Worm (Caenorhabditis elegans) whole organism, mixed stage, embryonic: Measurements from ENCODE around the gene pfn-3.

Experiments used
- blmp-1 ChIP-seq: fragments of 150-350 bp; optimal IDR thresholded peaks from 2 replicates; lab custom pipeline; 2014; ENCODE audit warnings: missing biosample characterization, missing genetic modification characterization
- ceh-43 ChIP-seq: fragments of 200-800 bp; sonication (Bioruptor generic); optimal IDR thresholded peaks from 2 replicates; lab custom pipeline; 2018; ENCODE audit warnings: mild to moderate bottlenecking, missing genetic modification characterization, moderate library complexity, missing compliant biosample characterization
- ceh-83 ChIP-seq: fragments of 200-800 bp; sonication (Bioruptor generic); optimal IDR thresholded peaks from 2 replicates; lab custom pipeline; 2018; ENCODE audit warnings: mild to moderate bottlenecking, missing genetic modification characterization, missing compliant biosample characterization
- drap-1 ChIP-seq: fragments of 200-800 bp; sonication (Bioruptor generic); optimal IDR thresholded peaks from 3 replicates; lab custom pipeline; 2018; ENCODE audit warnings: mild to moderate bottlenecking, missing genetic modification characterization, missing compliant biosample characterization
- elt-1 ChIP-seq: sonication (generic microtip); optimal IDR thresholded peaks from 2 replicates; lab custom pipeline; 2017; ENCODE audit warnings: missing genetic modification characterization, mild to moderate bottlenecking, missing compliant biosample characterization, antibody characterized with exemption, moderate library complexity, borderline replicate concordance; ENCODE audit not compliant: insufficient read depth
- elt-3 ChIP-seq: fragments of 150-350 bp; optimal IDR thresholded peaks from 2 replicates; lab custom pipeline; 2014; ENCODE audit warnings: missing biosample characterization, missing genetic modification characterization
- flh-1 ChIP-seq: fragments of 200-800 bp; sonication (Bioruptor generic); optimal IDR thresholded peaks from 2 replicates; lab custom pipeline; 2018; ENCODE audit warnings: mild to moderate bottlenecking, missing genetic modification characterization, moderate library complexity, missing compliant biosample characterization
- lin-13 ChIP-seq: fragments of 150-350 bp; optimal IDR thresholded peaks from 2 replicates; lab custom pipeline; 2014; ENCODE audit warnings: missing biosample characterization, missing genetic modification characterization
- nhr-237 ChIP-seq: fragments of 150-350 bp; optimal IDR thresholded peaks from 2 replicates; lab custom pipeline; 2014; ENCODE audit warnings: missing biosample characterization, missing genetic modification characterization
- nhr-28 ChIP-seq: fragments of 150-350 bp; optimal IDR thresholded peaks from 2 replicates; lab custom pipeline; 2014; ENCODE audit warnings: missing biosample characterization, missing genetic modification characterization
- snpc-4 ChIP-seq: fragments of 150-350 bp; optimal IDR thresholded peaks from 2 replicates; lab custom pipeline; 2014; ENCODE audit warnings: missing biosample characterization, missing genetic modification characterization
- unc-39 ChIP-seq: fragments of 150-350 bp; optimal IDR thresholded peaks from 2 replicates; lab custom pipeline; 2014; ENCODE audit warnings: missing biosample characterization, missing genetic modification characterization
- zip-8 ChIP-seq: fragments of 150-350 bp; optimal IDR thresholded peaks from 2 replicates; lab custom pipeline; 2014; ENCODE audit warnings: missing biosample characterization, missing genetic modification characterization
- ztf-11 ChIP-seq: fragments of 150-350 bp; optimal IDR thresholded peaks from 2 replicates; lab custom pipeline; 2014; ENCODE audit warnings: missing biosample characterization, missing genetic modification characterization

DNA sequence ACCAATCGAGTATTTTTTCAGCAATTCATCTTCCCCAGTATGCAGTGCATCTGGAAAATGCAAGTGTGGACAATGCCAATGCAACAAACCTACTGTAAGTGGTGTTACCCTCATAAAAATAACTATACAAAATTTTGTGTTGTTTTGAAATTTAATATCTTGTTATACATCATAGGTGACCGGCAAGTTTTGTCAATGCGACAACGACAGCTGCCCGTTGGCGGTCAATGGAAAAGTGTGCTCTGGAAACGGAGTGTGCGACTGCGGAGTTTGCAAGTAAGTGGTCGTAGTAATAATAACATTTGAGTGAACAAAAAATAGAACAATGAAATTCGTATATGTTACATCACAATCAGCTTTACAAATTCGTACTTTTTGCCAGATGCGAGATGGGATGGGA lies 34.8 kb upstream of the pfn-3 start:
- TF ChIP-seq ztf-11 (tag; lab: Kevin White, UChicago) = no peak
- no peak for TF ChIP-seq elt-3 (tag; lab: Kevin White, UChicago)
- TF ChIP-seq zip-8 (tag; lab: Kevin White, UChicago) = no peak
- TF ChIP-seq blmp-1 (tag; lab: Kevin White, UChicago) = no peak
- TF ChIP-seq elt-1 (tag; lab: Kevin White, UChicago) = no peak
- no peak for TF ChIP-seq ceh-83 (GFP tag; lab: Kevin White, UChicago)
- no peak for TF ChIP-seq flh-1
- no peak for TF ChIP-seq drap-1 (GFP tag; lab: Kevin White, UChicago)
- no peak for TF ChIP-seq lin-13 (tag; lab: Kevin White, UChicago)
- TF ChIP-seq ceh-43 (GFP tag; lab: Kevin White, UChicago) = no peak
- no peak for TF ChIP-seq snpc-4 (tag; lab: Kevin White, UChicago)
- TF ChIP-seq unc-39 (tag; lab: Kevin White, UChicago) = no peak
- no peak for TF ChIP-seq nhr-28 (tag; lab: Kevin White, UChicago)
- TF ChIP-seq nhr-237 (tag; lab: Kevin White, UChicago) = no peak
